Fruit fly (Drosophila melanogaster) whole organism: ENCODE data around the gene Lam.

Experiments
- CG8478 ChIP-seq: fragments of >200 bp; optimal IDR thresholded peaks from 2 replicates; lab custom pipeline; 2018; ENCODE audit warnings: inconsistent platforms
- Dll ChIP-seq: fragments of >200 bp; optimal IDR thresholded peaks from 2 replicates; lab custom pipeline; 2017
- EcR ChIP-seq, 2 experiments: fragments of >200 bp; optimal IDR thresholded peaks; 2 replicates each; lab custom pipeline; 2017; ENCODE audit warnings: missing biosample characterization in 2 of 2, missing genetic modification characterization in 2 of 2, missing genetic modification reagents in 2 of 2
- pan ChIP-seq: fragments of >200 bp; optimal IDR thresholded peaks from 2 replicates; lab custom pipeline; 2017
- psq ChIP-seq: fragments of >200 bp; optimal IDR thresholded peaks from 2 replicates; lab custom pipeline; 2017
- usp ChIP-seq: fragments of >200 bp; optimal IDR thresholded peaks from 2 replicates; lab custom pipeline; 2017; ENCODE audit warnings: missing biosample characterization, missing genetic modification characterization, mixed read lengths

dm6 chr2L:5527861-5528260 lies 14.4 kb upstream of the Lam start, which contains the start of gene CG31915:
- TF ChIP-seq EcR (GFP tag; optimal IDR thresholded peaks at IDR 0.05; lab: Kevin White, UChicago) (no peak), psq (lab: Kevin White, UChicago) (no peak), pan (no peak), usp (GFP tag; lab: Kevin White, UChicago) (no peak), Dll (no peak), CG8478 (lab: Kevin White, UChicago) (no peak)
